Fruit fly (Drosophila melanogaster): ENCODE measurements around the gene CG5421.
A peak's percentile ranks its signal among the peaks of the same experiment; 100 is the strongest.

CG5421 gene

dm6 chr2L:12433712-12434534 is 14.0 kb downstream of the CG5421 start, which contains the start of gene eRF3 (continued):
- TF ChIP-seq CG33557 (GFP tag; optimal IDR thresholded peaks at IDR 0.05) (peak; percentile 77), CG34376 (GFP tag; optimal IDR thresholded peaks at IDR 0.05) (no peak), pum (GFP tag; optimal IDR thresholded peaks at IDR 0.05) (peak; percentile 9), dimm (GFP tag; IDR thresholded peaks at IDR 0.05) (no peak; the same call in 1 of the 2 replicates), kni (GFP tag; optimal IDR thresholded peaks at IDR 0.05) (no peak), klu (GFP tag; IDR thresholded peaks at IDR 0.05) (peak; percentile 64), CG8478 (optimal IDR thresholded peaks at IDR 0.05) (no peak), CG8281 (tag; optimal IDR thresholded peaks at IDR 0.05) (peak; percentile 45), CG14014 (GFP tag; IDR thresholded peaks at IDR 0.05) (peak; percentile 66), CG13775 (GFP tag; optimal IDR thresholded peaks at IDR 0.05) (peak; percentile 88), ato (GFP tag; IDR thresholded peaks at IDR 0.05; ENCODE audit: partially characterized antibody) (no peak), nerfin-1 (tag; optimal IDR thresholded peaks at IDR 0.05) (peak; percentile 65), tap (tag; optimal IDR thresholded peaks at IDR 0.05) (peak; percentile 73), ham (GFP tag; IDR thresholded peaks at IDR 0.05) (0 out of 2 replicates have a peak, but pooled peaks have one; percentile 25), CG17612 (GFP tag; IDR thresholded peaks at IDR 0.05) (0 out of 2 replicates have a peak, but pooled peaks have one; percentile 13), Atf-2 (GFP tag; optimal IDR thresholded peaks at IDR 0.05) (peak; percentile 10), en (GFP tag; optimal IDR thresholded peaks at IDR 0.05) (no peak), sisA (GFP tag; IDR thresholded peaks at IDR 0.05) (peak; percentile 77), CG31441 (GFP tag; IDR thresholded peaks at IDR 0.05) (peak; percentile 88), Doc2 (GFP tag; IDR thresholded peaks at IDR 0.05) (no peak), tio (GFP tag; optimal IDR thresholded peaks at IDR 0.05) (peak; percentile 80), emc (GFP tag; optimal IDR thresholded peaks at IDR 0.05) (no peak), pzg (GFP tag; optimal IDR thresholded peaks at IDR 0.05) (peak; percentile 35), ash1 (GFP tag; optimal IDR thresholded peaks at IDR 0.05) (no peak), Ets65A (GFP tag) (peak; percentile 24), zen2 (GFP tag; IDR thresholded peaks at IDR 0.05; ENCODE audit: partially characterized antibody) (no peak), Camta (GFP tag; optimal IDR thresholded peaks at IDR 0.05) (no peak), slou (GFP tag; optimal IDR thresholded peaks at IDR 0.05) (peak; percentile 50), Ets97D (GFP tag; optimal IDR thresholded peaks at IDR 0.05) (no peak), CG10565 (GFP tag; optimal IDR thresholded peaks at IDR 0.05) (no peak), Oli (tag; optimal IDR thresholded peaks at IDR 0.05) (peak; percentile 74), ken (GFP tag; IDR thresholded peaks at IDR 0.05) (peak; percentile 49), pnt (GFP tag; optimal IDR thresholded peaks at IDR 0.05) (no peak), pros (GFP tag; optimal IDR thresholded peaks at IDR 0.05) (no peak), CG10209 (GFP tag; optimal IDR thresholded peaks at IDR 0.05) (peak; percentile 79), Mrtf (GFP tag; IDR thresholded peaks at IDR 0.05) (peak; percentile 64; the same call in 2 of the 3 replicates), grn (GFP tag; optimal IDR thresholded peaks at IDR 0.05) (no peak), unc-4 (GFP tag; IDR thresholded peaks at IDR 0.05; ENCODE audit: partially characterized antibody) (0 out of 2 replicates have a peak, but pooled peaks have one; percentile 15), CG14441 (GFP tag; IDR thresholded peaks at IDR 0.05) (peak; percentile 74), zf30C (GFP tag; optimal IDR thresholded peaks at IDR 0.05) (no peak), CG9876 (GFP tag; optimal IDR thresholded peaks at IDR 0.05) (no peak), CG34422 (GFP tag; IDR thresholded peaks at IDR 0.05) (peak; percentile 73; the same call in 2 of the 3 replicates), CG6765 (GFP tag; optimal IDR thresholded peaks at IDR 0.05) (no peak), jigr1 (GFP tag; IDR thresholded peaks at IDR 0.05) (no peak), CG15601 (tag; optimal IDR thresholded peaks at IDR 0.05) (peak; percentile 81), gcm2 (GFP tag; optimal IDR thresholded peaks at IDR 0.05) (no peak), corto (GFP tag; optimal IDR thresholded peaks at IDR 0.05) (no peak), ara (GFP tag; IDR thresholded peaks at IDR 0.05) (peak; percentile 39; the same call in 1 of the 2 replicates), Sry-β (GFP tag; optimal IDR thresholded peaks at IDR 0.05) (no peak), phol (tag; optimal IDR thresholded peaks at IDR 0.05) (peak; percentile 99)

Measured in whole organism, embryonic.